Worm (Caenorhabditis elegans) whole organism, L4 larva: Measurements from ENCODE around the gene srr-8.

Experiments
- nhr-102 ChIP-seq: sonication (generic microtip); optimal IDR thresholded peaks from 2 replicates; lab custom pipeline; 2016; ENCODE audit warnings: mild to moderate bottlenecking, missing genetic modification characterization, moderate library complexity, missing compliant biosample characterization
- nhr-6 ChIP-seq: fragments of 150-350 bp; optimal IDR thresholded peaks from 2 replicates; lab custom pipeline; 2014; ENCODE audit warnings: missing biosample characterization, missing genetic modification characterization

srr-8 gene

ce11 chrV:5052233-5052632 lies 50.7 kb downstream of the srr-8 start, which contains the start of gene K11D12.12:
K11D12.12 (plus strand) TSS chrV:5052261.
- no peak for TF ChIP-seq nhr-6 (tag; lab: Kevin White, UChicago)
- no peak for TF ChIP-seq nhr-102
